Worm (Caenorhabditis elegans): Measurements from ENCODE around the gene dnj-20.

- TF ChIP-seq ama-1 (optimal IDR thresholded peaks at IDR 0.05) (no peak), hmbx-1 (tag; optimal IDR thresholded peaks at IDR 0.05) (no peak), flt-1 (GFP tag; IDR thresholded peaks at IDR 0.05) (no peak), ets-7 (tag; optimal IDR thresholded peaks at IDR 0.05) (no peak), hnd-1 (tag; optimal IDR thresholded peaks at IDR 0.05) (no peak), hmg-4 (GFP tag; optimal IDR thresholded peaks at IDR 0.05) (no peak), sea-1 (GFP tag; conservative IDR thresholded peaks at IDR 0.05) (no peak), ceh-36 (tag; optimal IDR thresholded peaks at IDR 0.05) (no peak), F13C5.2 (tag; optimal IDR thresholded peaks at IDR 0.05) (no peak)
Measured at ce11 chrII:9583461-9583860, 40.5 kb downstream of the dnj-20 start, which contains the start of gene wee-1.1.

Measured in whole organism, early embryonic.